Worm (Caenorhabditis elegans) whole organism, midembryonic: ENCODE measurements around the gene dnj-2.

ENCODE experiments used
- cog-1 ChIP-seq: sonication (generic microtip); optimal IDR thresholded peaks from 2 replicates; lab custom pipeline; 2016; ENCODE audit warnings: missing genetic modification characterization, missing compliant biosample characterization
- flt-1 ChIP-seq: fragments of 200-800 bp; sonication (Bioruptor generic); IDR thresholded peaks from 2 replicates; pipeline ENCODE4 v1.3.6; 2022; ENCODE audit warnings: missing genetic modification characterization, missing compliant biosample characterization
- klf-2 ChIP-seq: fragments of 200-800 bp; sonication (Bioruptor generic); conservative IDR thresholded peaks from 2 replicates; pipeline ENCODE4 v1.3.6; 2022; ENCODE audit warnings: missing genetic modification reagents, missing genetic modification characterization, missing compliant biosample characterization
- med-1 ChIP-seq: sonication (generic microtip); optimal IDR thresholded peaks from 2 replicates; lab custom pipeline; 2017; ENCODE audit warnings: missing genetic modification characterization, mild to moderate bottlenecking, missing compliant biosample characterization, antibody characterized with exemption, missing genetic modification reagents; ENCODE audit not compliant: insufficient read depth
- ref-1 ChIP-seq: fragments of 200-800 bp; sonication (Bioruptor generic); conservative IDR thresholded peaks from 2 replicates; pipeline ENCODE4 v1.3.6; 2022; ENCODE audit warnings: missing genetic modification reagents, missing genetic modification characterization, missing compliant biosample characterization
- tab-1 ChIP-seq: fragments of 200-800 bp; sonication (Bioruptor generic); IDR thresholded peaks from 2 replicates; pipeline ENCODE4 v1.3.6; 2022; ENCODE audit warnings: missing genetic modification characterization, missing compliant biosample characterization
- ztf-23 ChIP-seq: fragments of 200-800 bp; sonication (Bioruptor generic); IDR thresholded peaks from 2 replicates; pipeline ENCODE4 v1.3.6; 2022; ENCODE audit warnings: missing genetic modification reagents, missing genetic modification characterization, missing compliant biosample characterization
- ztf-29 ChIP-seq: fragments of 200-800 bp; sonication (Bioruptor generic); IDR thresholded peaks from 2 replicates; pipeline ENCODE4 v1.3.6; 2022; ENCODE audit warnings: missing genetic modification reagents, missing genetic modification characterization, missing compliant biosample characterization

ce11 chrIV:11298154-11299086 lies 15.4 kb downstream of the dnj-2 start, which contains the start of the genes B0035.15 and dnj-1:
- TF ChIP-seq klf-2 (GFP tag; lab: Robert Waterston, UW), result no peak
- no peak for TF ChIP-seq flt-1 (GFP tag; lab: Robert Waterston, UW)
- TF ChIP-seq ztf-23 (GFP tag; lab: Robert Waterston, UW), result no peak
- TF ChIP-seq med-1 (GFP tag; lab: Kevin White, UChicago), result no peak
- TF ChIP-seq cog-1 (tag; lab: Kevin White, UChicago), result no peak
- no peak for TF ChIP-seq ztf-29 (GFP tag; lab: Robert Waterston, UW)
- no peak for TF ChIP-seq ref-1 (GFP tag; lab: Robert Waterston, UW)
- TF ChIP-seq tab-1 (GFP tag; lab: Robert Waterston, UW), result no peak
